Fruit fly (Drosophila melanogaster): ENCODE data around the gene Ccp84Ab.
A peak's percentile ranks its signal among the peaks of the same experiment; 100 is the strongest.

The Ccp84Ab gene

DNA sequence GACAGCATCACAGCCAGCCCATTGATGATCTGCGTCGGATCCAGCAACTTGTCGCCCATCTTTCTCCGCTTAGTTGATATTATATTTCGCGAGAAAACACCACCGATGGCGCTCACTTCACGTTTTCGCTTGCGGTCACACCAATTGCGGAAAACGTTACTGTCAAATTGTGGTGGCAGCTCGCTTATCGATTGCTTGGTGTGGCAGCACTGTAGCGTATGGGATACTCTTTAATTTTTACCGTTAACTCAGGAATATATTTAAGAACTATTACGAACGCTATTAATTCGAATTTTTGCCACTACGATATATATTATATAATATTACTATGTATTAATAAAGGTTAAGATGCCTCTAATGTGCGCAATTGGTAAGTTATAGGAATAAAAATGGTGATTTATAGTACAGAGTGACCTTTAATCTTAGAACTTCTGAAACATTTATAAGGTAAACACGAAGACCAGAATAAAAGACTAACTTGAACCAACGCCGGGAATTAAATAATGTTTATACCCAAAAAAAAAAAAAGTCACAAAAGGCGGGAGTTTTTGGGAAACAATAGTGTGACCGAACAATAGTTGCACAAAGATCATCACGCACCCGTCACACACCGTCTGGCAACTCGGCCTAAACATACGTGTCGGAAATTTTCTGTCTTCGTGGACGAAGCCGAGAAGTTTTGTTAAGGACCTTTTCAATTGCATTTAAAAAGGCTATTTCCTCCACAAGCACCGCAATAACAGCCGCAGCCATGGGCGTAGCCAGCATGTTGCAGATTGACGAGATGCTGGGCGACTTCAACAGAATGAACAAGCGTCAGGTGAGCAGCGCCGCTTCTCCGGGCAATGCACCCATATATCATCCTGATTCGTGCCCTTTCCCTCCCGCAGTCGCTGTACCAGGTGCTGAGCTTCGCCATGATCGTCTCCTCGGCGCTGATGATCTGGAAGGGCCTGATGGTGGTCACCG, 45.1 kb downstream of the Ccp84Ab start, which contains the start of the genes CG1307 and twr:
CG1307 (minus strand) TSS at position 165 of the 969 bp plus-strand sequence.
twr (plus strand) TSS at position 605 of the 969 bp plus-strand sequence.
- TF ChIP-seq CG7101 (tag; optimal IDR thresholded peaks at IDR 0.05) (no peak), ovo (GFP tag; optimal IDR thresholded peaks at IDR 0.05) (peak; percentile 78), CG5204 (GFP tag; optimal IDR thresholded peaks at IDR 0.05) (peak; percentile 8), toe (GFP tag; optimal IDR thresholded peaks at IDR 0.05) (peak; percentile 16), CG11617 (GFP tag; optimal IDR thresholded peaks at IDR 0.05) (peak; percentile 26)
